Fruit fly (Drosophila melanogaster) whole organism, embryonic: Measurements from ENCODE around the gene Rpn11.
A peak's percentile ranks its signal among the peaks of the same experiment; 100 is the strongest.

Experiments used
- Asciz ChIP-seq: fragments of 200-800 bp; sonication (Bioruptor generic); optimal IDR thresholded peaks from 2 replicates; lab custom pipeline; 2017; ENCODE audit warnings: missing biosample characterization, mild to moderate bottlenecking, missing genetic modification characterization, missing genetic modification reagents
- BEAF-32 ChIP-seq: fragments of 200-800 bp; sonication (Bioruptor generic); optimal IDR thresholded peaks from 3 replicates; lab custom pipeline; 2017; ENCODE audit warnings: missing biosample characterization, missing genetic modification characterization, mild to moderate bottlenecking, moderate library complexity, missing genetic modification reagents
- CG10209 ChIP-seq: fragments of 200-800 bp; sonication (Bioruptor generic); optimal IDR thresholded peaks from 3 replicates; lab custom pipeline; 2017; ENCODE audit warnings: missing biosample characterization, mild to moderate bottlenecking, missing genetic modification characterization, missing genetic modification reagents
- CG10321 ChIP-seq: fragments of 200-800 bp; sonication (Bioruptor generic); IDR thresholded peaks from 2 replicates; pipeline ENCODE4 v1.3.6; 2022; ENCODE audit warnings: missing biosample characterization, missing genetic modification characterization
- CG10565 ChIP-seq: fragments of 200-800 bp; sonication (Bioruptor generic); optimal IDR thresholded peaks from 3 replicates; lab custom pipeline; 2016; ENCODE audit warnings: missing biosample characterization, mild to moderate bottlenecking, missing genetic modification characterization
- CG10654 ChIP-seq: fragments of 200-800 bp; sonication (Bioruptor generic); optimal IDR thresholded peaks from 2 replicates; lab custom pipeline; 2016; ENCODE audit warnings: missing biosample characterization, missing genetic modification characterization
- CG14710 ChIP-seq: fragments of 200-800 bp; sonication (Bioruptor generic); optimal IDR thresholded peaks from 3 replicates; lab custom pipeline; 2019; ENCODE audit warnings: missing biosample characterization, mild to moderate bottlenecking, missing genetic modification characterization, moderate library complexity
- CG17361 ChIP-seq: fragments of 200-800 bp; sonication (Bioruptor generic); IDR thresholded peaks from 3 replicates; pipeline ENCODE4 v1.3.6; 2022; ENCODE audit warnings: missing biosample characterization, missing genetic modification characterization
- CG18476 ChIP-seq: fragments of 200-800 bp; sonication (Bioruptor generic); optimal IDR thresholded peaks from 2 replicates; lab custom pipeline; 2016; ENCODE audit warnings: missing biosample characterization, mild to moderate bottlenecking, missing genetic modification characterization
- CG18619 ChIP-seq: fragments of 200-800 bp; sonication (Bioruptor generic); optimal IDR thresholded peaks from 3 replicates; lab custom pipeline; 2017; ENCODE audit warnings: missing biosample characterization, mild to moderate bottlenecking, missing genetic modification characterization
- CG42726 ChIP-seq: fragments of 200-800 bp; sonication (Bioruptor generic); IDR thresholded peaks from 2 replicates; pipeline ENCODE4 v1.3.6; 2022; ENCODE audit warnings: missing biosample characterization, missing genetic modification characterization; ENCODE audit not compliant: partially characterized antibody
- CG4820 ChIP-seq: fragments of 200-800 bp; sonication (Bioruptor generic); optimal IDR thresholded peaks from 3 replicates; lab custom pipeline; 2016; ENCODE audit warnings: missing biosample characterization, missing genetic modification characterization
- CG6175 ChIP-seq: fragments of 200-800 bp; sonication (Bioruptor generic); IDR thresholded peaks from 3 replicates; pipeline ENCODE4 v1.3.6; 2022; ENCODE audit warnings: missing biosample characterization, missing genetic modification characterization
- CG6654 ChIP-seq: fragments of 200-800 bp; sonication (Bioruptor generic); optimal IDR thresholded peaks from 2 replicates; lab custom pipeline; 2017; ENCODE audit warnings: missing biosample characterization, mild to moderate bottlenecking, missing genetic modification characterization
- CG7745 ChIP-seq: fragments of 200-800 bp; sonication (Bioruptor generic); optimal IDR thresholded peaks from 2 replicates; lab custom pipeline; 2018; ENCODE audit warnings: missing biosample characterization, mild to moderate bottlenecking, missing genetic modification characterization, moderate library complexity
- CG8388 ChIP-seq: fragments of 200-800 bp; sonication (Bioruptor generic); optimal IDR thresholded peaks from 2 replicates; lab custom pipeline; 2019; ENCODE audit warnings: missing biosample characterization, mild to moderate bottlenecking, missing genetic modification characterization, moderate library complexity
- CG9609 ChIP-seq: fragments of 200-800 bp; sonication (Bioruptor generic); optimal IDR thresholded peaks from 3 replicates; lab custom pipeline; 2016; ENCODE audit warnings: missing biosample characterization, missing genetic modification characterization
- Camta ChIP-seq: fragments of 200-800 bp; sonication (Bioruptor generic); optimal IDR thresholded peaks from 2 replicates; lab custom pipeline; 2016; ENCODE audit warnings: missing biosample characterization, missing genetic modification characterization
- CrebB ChIP-seq: fragments of 200-800 bp; sonication (Bioruptor generic); optimal IDR thresholded peaks from 3 replicates; lab custom pipeline; 2018; ENCODE audit warnings: missing biosample characterization, mild to moderate bottlenecking, missing genetic modification characterization
- D ChIP-seq, 2 experiments: fragments of 200-800 bp in 1 of 2; fragments of >200 bp in 1 of 2; sonication (Bioruptor generic) in 1 of 2; optimal IDR thresholded peaks; 2 replicates in 1 of 2; 3 replicates in 1 of 2; lab custom pipeline; 2017; ENCODE audit warnings: mild to moderate bottlenecking in 1 of 2, missing biosample characterization in 1 of 2, missing genetic modification characterization in 1 of 2, missing genetic modification reagents in 1 of 2
- E2f2 ChIP-seq: fragments of 200-800 bp; sonication (Bioruptor generic); IDR thresholded peaks from 2 replicates; pipeline ENCODE4 v1.3.6; 2022; ENCODE audit warnings: missing biosample characterization, missing genetic modification characterization
- Fer2 ChIP-seq: fragments of 200-800 bp; sonication (Bioruptor generic); optimal IDR thresholded peaks from 2 replicates; lab custom pipeline; 2018; ENCODE audit warnings: missing biosample characterization, mild to moderate bottlenecking, missing genetic modification characterization, moderate library complexity
- HLH4C ChIP-seq: fragments of 200-800 bp; sonication (Bioruptor generic); IDR thresholded peaks from 3 replicates; pipeline ENCODE4 v1.3.6; 2022; ENCODE audit warnings: missing biosample characterization, missing genetic modification characterization; ENCODE audit not compliant: partially characterized antibody
- Lim3 ChIP-seq: fragments of 200-800 bp; sonication (Bioruptor generic); IDR thresholded peaks from 2 replicates; pipeline ENCODE4 v1.3.6; 2022; ENCODE audit warnings: missing biosample characterization, missing genetic modification characterization
- NC2β ChIP-seq: fragments of 200-800 bp; sonication (Bioruptor generic); optimal IDR thresholded peaks from 2 replicates; lab custom pipeline; 2016; ENCODE audit warnings: missing biosample characterization, missing genetic modification characterization
- Pdp1 ChIP-seq, 2 experiments: fragments of 200-800 bp; sonication (Bioruptor generic); optimal IDR thresholded peaks; 3 replicates each; lab custom pipeline; 2016; ENCODE audit warnings: missing biosample characterization in 2 of 2, missing genetic modification characterization in 2 of 2, mild to moderate bottlenecking in 1 of 2, moderate library complexity in 1 of 2
- Scr ChIP-seq: fragments of 200-800 bp; sonication (Bioruptor generic); IDR thresholded peaks from 2 replicates; pipeline ENCODE4 v1.3.6; 2022; ENCODE audit warnings: missing biosample characterization, missing genetic modification characterization; ENCODE audit not compliant: partially characterized antibody
- Side ChIP-seq: fragments of 200-800 bp; sonication (Bioruptor generic); optimal IDR thresholded peaks from 2 replicates; lab custom pipeline; 2016; ENCODE audit warnings: missing biosample characterization, missing genetic modification characterization
- bab2 ChIP-seq: fragments of 200-800 bp; sonication (Bioruptor generic); optimal IDR thresholded peaks from 2 replicates; lab custom pipeline; 2016; ENCODE audit warnings: missing biosample characterization, missing genetic modification characterization
- corto ChIP-seq: fragments of 200-800 bp; sonication (Bioruptor generic); optimal IDR thresholded peaks from 2 replicates; lab custom pipeline; 2016; ENCODE audit warnings: missing biosample characterization, mild to moderate bottlenecking, missing genetic modification characterization, moderate library complexity
- dysf ChIP-seq: fragments of 200-800 bp; sonication (Bioruptor generic); IDR thresholded peaks from 3 replicates; pipeline ENCODE4 v1.3.6; 2022; ENCODE audit warnings: missing biosample characterization, missing genetic modification characterization
- fd96Cb ChIP-seq: fragments of 200-800 bp; sonication (Bioruptor generic); optimal IDR thresholded peaks from 2 replicates; lab custom pipeline; 2018; ENCODE audit warnings: missing biosample characterization, mild to moderate bottlenecking, missing genetic modification characterization, moderate library complexity
- ftz-f1 ChIP-seq: fragments of 200-800 bp; sonication (Bioruptor generic); optimal IDR thresholded peaks from 2 replicates; lab custom pipeline; 2016; ENCODE audit warnings: missing biosample characterization, missing genetic modification characterization
- grn ChIP-seq: fragments of 200-800 bp; sonication (Bioruptor generic); optimal IDR thresholded peaks from 3 replicates; lab custom pipeline; 2017; ENCODE audit warnings: missing biosample characterization, missing genetic modification characterization
- inv ChIP-seq: fragments of 200-800 bp; sonication (Bioruptor generic); IDR thresholded peaks from 2 replicates; pipeline ENCODE4 v1.3.6; 2022; ENCODE audit warnings: missing biosample characterization, missing genetic modification characterization; ENCODE audit not compliant: partially characterized antibody
- jigr1 ChIP-seq: fragments of 200-800 bp; sonication (Bioruptor generic); IDR thresholded peaks from 3 replicates; pipeline ENCODE4 v1.3.6; 2022; ENCODE audit warnings: missing biosample characterization, missing genetic modification characterization
- kni ChIP-seq: fragments of 200-800 bp; sonication (Bioruptor generic); optimal IDR thresholded peaks from 3 replicates; lab custom pipeline; 2017; ENCODE audit warnings: mild to moderate bottlenecking, missing biosample characterization, missing genetic modification reagents, missing genetic modification characterization
- lab ChIP-seq: fragments of 200-800 bp; sonication (Bioruptor generic); optimal IDR thresholded peaks from 3 replicates; lab custom pipeline; 2017; ENCODE audit warnings: missing biosample characterization, missing genetic modification characterization, mild to moderate bottlenecking, moderate library complexity, missing genetic modification reagents
- lilli ChIP-seq: fragments of 200-800 bp; sonication (Bioruptor generic); optimal IDR thresholded peaks from 3 replicates; lab custom pipeline; 2016; ENCODE audit warnings: missing biosample characterization, missing genetic modification characterization
- org-1 ChIP-seq: fragments of 200-800 bp; sonication (Bioruptor generic); optimal IDR thresholded peaks from 2 replicates; lab custom pipeline; 2017; ENCODE audit warnings: missing biosample characterization, missing genetic modification characterization
- p53 ChIP-seq: fragments of 200-800 bp; sonication (Bioruptor generic); optimal IDR thresholded peaks from 2 replicates; lab custom pipeline; 2016; ENCODE audit warnings: missing biosample characterization, missing genetic modification characterization
- pb ChIP-seq: fragments of 200-800 bp; sonication (Bioruptor generic); optimal IDR thresholded peaks from 3 replicates; lab custom pipeline; 2016; ENCODE audit warnings: missing biosample characterization, missing genetic modification characterization
- psq ChIP-seq: fragments of 200-800 bp; sonication (Bioruptor generic); optimal IDR thresholded peaks from 2 replicates; lab custom pipeline; 2017; ENCODE audit warnings: missing biosample characterization, missing genetic modification characterization
- sob ChIP-seq: fragments of 200-800 bp; sonication (Bioruptor generic); IDR thresholded peaks from 2 replicates; pipeline ENCODE4 v1.3.6; 2022; ENCODE audit warnings: missing biosample characterization, missing genetic modification characterization
- toy ChIP-seq: fragments of 200-800 bp; sonication (Bioruptor generic); IDR thresholded peaks from 2 replicates; pipeline ENCODE4 v1.3.6; 2022; ENCODE audit warnings: missing biosample characterization, missing genetic modification characterization
- vfl ChIP-seq: fragments of 200-800 bp; sonication (Bioruptor generic); optimal IDR thresholded peaks from 2 replicates; lab custom pipeline; 2016; ENCODE audit warnings: missing biosample characterization, missing genetic modification characterization
- vvl ChIP-seq: fragments of 200-800 bp; sonication (Bioruptor generic); IDR thresholded peaks from 2 replicates; pipeline ENCODE4 v1.3.6; 2022; ENCODE audit warnings: missing biosample characterization, missing genetic modification characterization
- yki ChIP-seq: fragments of >200 bp; optimal IDR thresholded peaks from 3 replicates; lab custom pipeline; 2018
- zfh2 ChIP-seq: fragments of 200-800 bp; sonication (Bioruptor generic); optimal IDR thresholded peaks from 2 replicates; lab custom pipeline; 2016; ENCODE audit warnings: missing biosample characterization, missing genetic modification characterization

Rpn11 gene

dm6 chr2L:5086905-5087522 is 27.4 kb upstream of the Rpn11 start (continued):
- peak; percentile 81 for TF ChIP-seq fd96Cb (tag; lab: Kevin White, UChicago)
- peak; percentile 23 for TF ChIP-seq CG10565 (GFP tag; lab: Kevin White, UChicago)
- TF ChIP-seq pb (GFP tag; lab: Kevin White, UChicago) = peak; percentile 68
- peak; percentile 57 for TF ChIP-seq zfh2 (GFP tag; lab: Kevin White, UChicago)
- TF ChIP-seq CG9609 (GFP tag; lab: Kevin White, UChicago) = peak; percentile 57
- peak; percentile 76 for TF ChIP-seq CG18619
- no peak for TF ChIP-seq toy
- peak; percentile 26 for TF ChIP-seq psq (GFP tag; lab: Kevin White, UChicago)
- TF ChIP-seq vfl (GFP tag; lab: Kevin White, UChicago) = peak; percentile 36
- no peak for TF ChIP-seq p53 (GFP tag; lab: Kevin White, UChicago)
- peak; percentile 39 for TF ChIP-seq Fer2 (tag; lab: Kevin White, UChicago)
- TF ChIP-seq lab (GFP tag; lab: Kevin White, UChicago) = peak; percentile 88
- peak; percentile 35 for TF ChIP-seq CG6654
- TF ChIP-seq CG7745 (tag; lab: Kevin White, UChicago) = no peak
- TF ChIP-seq sob (GFP tag; lab: Robert Waterston, UW) = peak; percentile 58
- TF ChIP-seq NC2β (GFP tag; lab: Kevin White, UChicago) = peak; percentile 56
- peak; percentile 50 for TF ChIP-seq E2f2 (GFP tag; lab: Robert Waterston, UW)
- TF ChIP-seq bab2 = peak; percentile 71
- TF ChIP-seq Lim3 (GFP tag; lab: Robert Waterston, UW) = no peak
- peak; percentile 66 for TF ChIP-seq CrebB (tag; lab: Kevin White, UChicago)
- peak; percentile 60 for TF ChIP-seq CG10654 (GFP tag; lab: Kevin White, UChicago)
- peak; percentile 57 for TF ChIP-seq CG18476 (GFP tag; lab: Kevin White, UChicago)
- TF ChIP-seq HLH4C (GFP tag; lab: Robert Waterston, UW) = no peak
- peak; percentile 77 for TF ChIP-seq CG8388
- TF ChIP-seq ftz-f1 = no peak
- peak; percentile 56 for TF ChIP-seq CG4820 (GFP tag; lab: Kevin White, UChicago)
- peak; percentile 62; the same call in 1 of the 2 replicates for TF ChIP-seq vvl (GFP tag; lab: Robert Waterston, UW)
- TF ChIP-seq corto (GFP tag; lab: Kevin White, UChicago) = peak; percentile 54
- peak; percentile 65 for TF ChIP-seq dysf (GFP tag; lab: Robert Waterston, UW)
- TF ChIP-seq kni (GFP tag; lab: Kevin White, UChicago) = no peak
- peak; percentile 88 for TF ChIP-seq Asciz (GFP tag; lab: Kevin White, UChicago)
- TF ChIP-seq inv (GFP tag; lab: Robert Waterston, UW) = no peak
- no peak for TF ChIP-seq BEAF-32 (GFP tag; lab: Kevin White, UChicago)
- TF ChIP-seq CG42726 = no peak
- TF ChIP-seq CG10321 (GFP tag; lab: Robert Waterston, UW) = no peak
- TF ChIP-seq Pdp1 (GFP tag; optimal IDR thresholded peaks at IDR 0.05; lab: Kevin White, UChicago) = peak; percentile 66 to 67
- TF ChIP-seq Scr (GFP tag; lab: Robert Waterston, UW) = no peak
- TF ChIP-seq CG6175 (GFP tag; lab: Robert Waterston, UW) = no peak
- peak; percentile 76 for TF ChIP-seq org-1 (GFP tag; lab: Kevin White, UChicago)
- peak; percentile 85 for TF ChIP-seq CG10209 (GFP tag; lab: Kevin White, UChicago)
- no peak for TF ChIP-seq jigr1 (GFP tag; lab: Robert Waterston, UW)
- peak; percentile 55 for TF ChIP-seq Camta (GFP tag; lab: Kevin White, UChicago)
- TF ChIP-seq Side = peak; percentile 55
- no peak for TF ChIP-seq grn
- no peak for TF ChIP-seq D (optimal IDR thresholded peaks at IDR 0.05; lab: Kevin White, UChicago)
- TF ChIP-seq D (GFP tag; optimal IDR thresholded peaks at IDR 0.05; lab: Kevin White, UChicago) = peak; percentile 83
- TF ChIP-seq yki = no peak
- peak; percentile 72 for TF ChIP-seq CG14710 (tag; lab: Kevin White, UChicago)
- TF ChIP-seq CG17361 (GFP tag; lab: Robert Waterston, UW) = peak; percentile 89
- TF ChIP-seq lilli = peak; percentile 78
